Worm (Caenorhabditis elegans): Measurements from ENCODE around the gene grl-21.

grl-21 gene

DNA sequence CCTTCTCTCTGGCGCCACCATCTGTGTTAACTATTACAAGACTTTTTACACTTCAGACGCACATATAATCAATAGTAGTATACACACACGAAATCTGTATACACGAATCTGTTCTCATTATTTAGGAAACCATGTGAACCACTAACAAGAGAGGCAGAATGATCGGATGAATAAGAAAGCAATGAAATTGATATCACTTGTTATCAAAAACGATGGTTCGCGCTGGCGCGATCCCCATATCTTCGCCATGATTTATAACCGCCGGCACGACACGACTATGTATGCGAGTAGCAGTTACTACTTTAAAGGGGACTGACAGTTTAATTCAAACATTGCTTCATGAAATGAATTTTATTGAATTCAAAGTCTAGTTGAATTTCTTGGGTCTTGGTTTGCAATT, 44.1 kb downstream of the grl-21 start (continued):
- TF ChIP-seq hlh-4 (tag; optimal IDR thresholded peaks at IDR 0.05) (no peak), nhr-85 (tag) (peak; percentile 15), nhr-237 (tag; optimal IDR thresholded peaks at IDR 0.05) (no peak), xbp-1 (tag; optimal IDR thresholded peaks at IDR 0.05) (no peak), elt-3 (tag; optimal IDR thresholded peaks at IDR 0.05) (peak in 3 of 6 experiments; percentile 24 to 83 (median 34)), rnt-1 (tag; optimal IDR thresholded peaks at IDR 0.05) (no peak), fkh-8 (tag; optimal IDR thresholded peaks at IDR 0.05) (no peak), nhr-71 (tag; optimal IDR thresholded peaks at IDR 0.05) (peak; percentile 2), fkh-10 (GFP tag; optimal IDR thresholded peaks at IDR 0.05) (no peak), grh-1 (GFP tag; IDR thresholded peaks at IDR 0.05) (no peak)

- TF ChIP-seq lin-13 (GFP tag; optimal IDR thresholded peaks at IDR 0.05) = no peak
- TF ChIP-seq tbx-2 (tag; optimal IDR thresholded peaks at IDR 0.05) = peak; percentile 62
- TF ChIP-seq efl-1 (optimal IDR thresholded peaks at IDR 0.05) = no peak
- TF ChIP-seq efl-1 (GFP tag; optimal IDR thresholded peaks at IDR 0.05 in 1 of 2) = peak in 1 of 2 experiments; percentile 89
- TF ChIP-seq zag-1 (tag; optimal IDR thresholded peaks at IDR 0.05) = no peak
- no peak for TF ChIP-seq unc-86 (tag; optimal IDR thresholded peaks at IDR 0.05)
- TF ChIP-seq dpl-1 (GFP tag; optimal IDR thresholded peaks at IDR 0.05) = no peak
- no peak for TF ChIP-seq efl-3 (GFP tag; optimal IDR thresholded peaks at IDR 0.05)
- TF ChIP-seq unc-130 (tag; optimal IDR thresholded peaks at IDR 0.05) = peak; percentile 29
- TF ChIP-seq pag-3 (tag; optimal IDR thresholded peaks at IDR 0.05; ENCODE audit: borderline replicate concordance, insufficient read depth) = no peak
- TF ChIP-seq fkh-8 (tag; optimal IDR thresholded peaks at IDR 0.05) = no peak
- TF ChIP-seq grh-1 (GFP tag; IDR thresholded peaks at IDR 0.05) = peak; percentile 38; the same call in 1 of the 2 replicates
- peak in 3 of 6 experiments; percentile 69 to 95 (median 93) for TF ChIP-seq elt-3 (tag; optimal IDR thresholded peaks at IDR 0.05)
- no peak for TF ChIP-seq elt-2 (tag; optimal IDR thresholded peaks at IDR 0.05)
- TF ChIP-seq nhr-84 (tag; optimal IDR thresholded peaks at IDR 0.05) = no peak
- TF ChIP-seq ceh-82 (tag; optimal IDR thresholded peaks at IDR 0.05) = no peak
- TF ChIP-seq nhr-19 (GFP tag; conservative IDR thresholded peaks at IDR 0.05) = peak; percentile 65
- no peak for TF ChIP-seq jun-1 (tag; optimal IDR thresholded peaks at IDR 0.05)
- no peak for TF ChIP-seq ceh-63 (GFP tag; optimal IDR thresholded peaks at IDR 0.05)
- no peak for TF ChIP-seq ces-1 (GFP tag; optimal IDR thresholded peaks at IDR 0.05)
- no peak for TF ChIP-seq hlh-17 (GFP tag; optimal IDR thresholded peaks at IDR 0.05; ENCODE audit: borderline replicate concordance)
- no peak for TF ChIP-seq pax-3 (tag; optimal IDR thresholded peaks at IDR 0.05)
- no peak for TF ChIP-seq Y116A8C.19 (tag; optimal IDR thresholded peaks at IDR 0.05; ENCODE audit: borderline replicate concordance)
- no peak for TF ChIP-seq nhr-77 (tag; optimal IDR thresholded peaks at IDR 0.05)
- TF ChIP-seq nhr-12 (tag; optimal IDR thresholded peaks at IDR 0.05) = no peak
- no peak for TF ChIP-seq zip-4 (GFP tag; optimal IDR thresholded peaks at IDR 0.05)
- TF ChIP-seq isw-1 (GFP tag; IDR thresholded peaks at IDR 0.05) = no peak
- TF ChIP-seq dsc-1 (tag; optimal IDR thresholded peaks at IDR 0.05) = no peak
- no peak for TF ChIP-seq alr-1 (tag; optimal IDR thresholded peaks at IDR 0.05; ENCODE audit: borderline replicate concordance)
- TF ChIP-seq snpc-4 (tag; optimal IDR thresholded peaks at IDR 0.05) = no peak
- no peak for TF ChIP-seq F16B12.6 (tag; optimal IDR thresholded peaks at IDR 0.05)
- TF ChIP-seq fkh-4 (tag; optimal IDR thresholded peaks at IDR 0.05; ENCODE audit: borderline replicate concordance) = no peak
- TF ChIP-seq ztf-11 (tag; optimal IDR thresholded peaks at IDR 0.05) = no peak
- no peak for TF ChIP-seq nhr-28 (tag; optimal IDR thresholded peaks at IDR 0.05)
- TF ChIP-seq nhr-11 (tag; optimal IDR thresholded peaks at IDR 0.05) = no peak
- no peak for TF ChIP-seq unc-30 (tag; optimal IDR thresholded peaks at IDR 0.05)
- no peak for TF ChIP-seq unc-98 (GFP tag; IDR thresholded peaks at IDR 0.05)
- TF ChIP-seq C16A3.4 (tag; optimal IDR thresholded peaks at IDR 0.05) = peak; percentile 20
- peak; percentile 78 for TF ChIP-seq nhr-71 (tag; optimal IDR thresholded peaks at IDR 0.05)
- no peak for TF ChIP-seq fkh-10 (GFP tag; optimal IDR thresholded peaks at IDR 0.05)
- TF ChIP-seq C04F5.9 (tag; optimal IDR thresholded peaks at IDR 0.05) = no peak
- TF ChIP-seq ama-1 (optimal IDR thresholded peaks at IDR 0.05) = no peak
- no peak for TF ChIP-seq nhr-76 (tag; optimal IDR thresholded peaks at IDR 0.05)
- TF ChIP-seq ztf-4 (tag; optimal IDR thresholded peaks at IDR 0.05) = no peak
- TF ChIP-seq lin-15B (tag; optimal IDR thresholded peaks at IDR 0.05) = no peak
- no peak for TF ChIP-seq fos-1 (tag; optimal IDR thresholded peaks at IDR 0.05)
- TF ChIP-seq pqm-1 (tag; optimal IDR thresholded peaks at IDR 0.05) = no peak
Observed at ce11 chrIV:10782014-10782413, 44.7 kb downstream of the grl-21 start.

All from whole organism, L1 larva.